Worm (Caenorhabditis elegans): ENCODE measurements around the gene nhr-32.

- TF ChIP-seq flt-1 (GFP tag; IDR thresholded peaks at IDR 0.05), result no peak
- no peak for TF ChIP-seq T22C8.4 (GFP tag; IDR thresholded peaks at IDR 0.05)
- TF ChIP-seq med-1 (GFP tag; optimal IDR thresholded peaks at IDR 0.05; ENCODE audit: insufficient read depth), result no peak
- no peak for TF ChIP-seq ref-1 (GFP tag; conservative IDR thresholded peaks at IDR 0.05)
- no peak for TF ChIP-seq ztf-23 (GFP tag; IDR thresholded peaks at IDR 0.05)
- TF ChIP-seq ztf-29 (GFP tag; IDR thresholded peaks at IDR 0.05), result no peak
- TF ChIP-seq cog-1 (tag; optimal IDR thresholded peaks at IDR 0.05), result no peak
- TF ChIP-seq klf-2 (GFP tag; conservative IDR thresholded peaks at IDR 0.05), result no peak
Measured at ce11 chrX:13249102-13249501, 2.7 kb upstream of the nhr-32 start.

Measured in whole organism, midembryonic.